Fruit fly (Drosophila melanogaster): ENCODE measurements around the gene CG12084.

CG12084 gene

DNA sequence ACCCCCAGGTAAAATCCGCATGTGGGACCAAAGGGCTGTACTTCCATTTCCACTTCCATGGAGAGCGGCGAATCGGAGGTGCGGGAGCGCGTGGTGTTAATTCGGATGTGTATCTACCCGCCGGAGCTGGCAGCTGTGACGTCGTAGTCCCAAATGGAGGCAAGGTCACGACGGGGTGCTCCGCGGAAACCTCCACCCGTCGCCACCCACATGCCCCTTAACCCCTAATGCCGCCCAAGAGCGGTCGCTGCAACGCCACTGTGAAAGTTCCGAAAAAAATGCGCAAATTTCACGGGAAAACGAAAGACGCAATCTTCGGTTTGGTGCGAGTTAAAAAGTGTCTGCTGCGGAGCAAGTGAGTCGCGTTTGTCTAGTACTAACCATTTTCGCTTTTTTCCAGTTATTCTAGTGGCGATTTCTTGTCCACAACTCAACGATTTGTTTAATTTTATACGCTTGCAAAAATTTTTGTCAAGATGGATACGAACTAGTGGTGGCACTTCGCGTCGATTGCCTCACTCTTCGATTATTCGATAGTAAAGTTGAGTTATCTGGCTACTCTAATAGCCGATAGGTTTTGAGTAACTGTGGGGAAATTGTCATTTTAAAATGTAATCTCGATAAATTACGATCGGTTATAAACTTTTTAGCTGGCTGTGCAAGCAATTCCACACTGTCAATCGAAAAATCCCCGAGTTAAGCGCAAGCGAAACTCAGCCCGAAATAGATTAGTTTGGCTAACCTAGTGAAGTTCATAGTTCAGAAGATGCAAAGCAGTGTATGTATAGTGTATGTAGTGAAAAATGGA lies 5.8 kb upstream of the CG12084 start, which contains the start of the genes hfp and Psa:
Gene hfp, minus strand, starts transcription at position 505 of the 808 bp plus-strand sequence.
Gene Psa, plus strand, starts transcription at position 758 of the 808 bp plus-strand sequence.
- TF ChIP-seq Ptx1 (GFP tag; IDR thresholded peaks at IDR 0.05) (no peak), CG8281 (tag; optimal IDR thresholded peaks at IDR 0.05) (no peak), CG8924 (tag; optimal IDR thresholded peaks at IDR 0.05) (peak; percentile 42), CG9797 (GFP tag; optimal IDR thresholded peaks at IDR 0.05) (peak; percentile 25), Ada2b (GFP tag; IDR thresholded peaks at IDR 0.05) (no peak), CG10267 (tag; optimal IDR thresholded peaks at IDR 0.05) (peak; percentile 40), sob (GFP tag; IDR thresholded peaks at IDR 0.05) (peak; percentile 22; the same call in 1 of the 2 replicates), CG30403 (GFP tag; optimal IDR thresholded peaks at IDR 0.05) (no peak), HLH4C (GFP tag; IDR thresholded peaks at IDR 0.05; ENCODE audit: partially characterized antibody) (peak; percentile 91), NC2β (GFP tag; optimal IDR thresholded peaks at IDR 0.05) (peak; percentile 7), zen2 (GFP tag; IDR thresholded peaks at IDR 0.05; ENCODE audit: partially characterized antibody) (peak; percentile 69), ken (GFP tag; IDR thresholded peaks at IDR 0.05) (no peak), rib (GFP tag; IDR thresholded peaks at IDR 0.05) (0 out of 2 replicates have a peak, but pooled peaks have one; percentile 9), Sox100B (GFP tag; optimal IDR thresholded peaks at IDR 0.05) (no peak), nerfin-2 (GFP tag; IDR thresholded peaks at IDR 0.05; ENCODE audit: partially characterized antibody) (peak; percentile 60; the same call in 1 of the 2 replicates), CG13287 (GFP tag; IDR thresholded peaks at IDR 0.05; ENCODE audit: partially characterized antibody) (peak; percentile 84), CG34376 (GFP tag; optimal IDR thresholded peaks at IDR 0.05) (peak; percentile 35), D19A (tag; optimal IDR thresholded peaks at IDR 0.05) (peak; percentile 18), Nf-YC (tag; optimal IDR thresholded peaks at IDR 0.05) (no peak), MESR4 (GFP tag; optimal IDR thresholded peaks at IDR 0.05) (peak; percentile 86), Gsc (GFP tag; IDR thresholded peaks at IDR 0.05) (no peak), CG15514 (GFP tag; optimal IDR thresholded peaks at IDR 0.05) (peak; percentile 60), Ets97D (GFP tag; optimal IDR thresholded peaks at IDR 0.05) (peak; percentile 46), cg (GFP tag; optimal IDR thresholded peaks at IDR 0.05) (no peak), da (GFP tag; optimal IDR thresholded peaks at IDR 0.05) (no peak), vfl (GFP tag; optimal IDR thresholded peaks at IDR 0.05) (no peak), h (optimal IDR thresholded peaks at IDR 0.05) (no peak), BEAF-32 (GFP tag; optimal IDR thresholded peaks at IDR 0.05) (peak; percentile 60), CG2712 (tag; optimal IDR thresholded peaks at IDR 0.05) (peak; percentile 4), Doc3 (GFP tag; IDR thresholded peaks at IDR 0.05; ENCODE audit: partially characterized antibody) (peak; percentile 67; the same call in 2 of the 3 replicates), Fer2 (tag; optimal IDR thresholded peaks at IDR 0.05) (no peak), sna (GFP tag; IDR thresholded peaks at IDR 0.05; ENCODE audit: partially characterized antibody) (peak; percentile 57), wdn (GFP tag; IDR thresholded peaks at IDR 0.05) (no peak), CG4617 (GFP tag; optimal IDR thresholded peaks at IDR 0.05; ENCODE audit: borderline replicate concordance) (peak; percentile 61), Dref (GFP tag; IDR thresholded peaks at IDR 0.05) (peak; percentile 92), CG8290 (GFP tag; optimal IDR thresholded peaks at IDR 0.05) (no peak), CG8290 (tag; optimal IDR thresholded peaks at IDR 0.05) (no peak), ci (GFP tag; IDR thresholded peaks at IDR 0.05) (peak; percentile 40; the same call in 1 of the 3 replicates), pzg (GFP tag; optimal IDR thresholded peaks at IDR 0.05) (peak; percentile 83), Myb (GFP tag; optimal IDR thresholded peaks at IDR 0.05) (peak; percentile 82), CG14860 (GFP tag; IDR thresholded peaks at IDR 0.05; ENCODE audit: partially characterized antibody) (peak; percentile 73; the same call in 2 of the 3 replicates), CG7271 (tag; optimal IDR thresholded peaks at IDR 0.05) (peak; percentile 53), Meics (GFP tag; optimal IDR thresholded peaks at IDR 0.05) (no peak), schlank (tag; optimal IDR thresholded peaks at IDR 0.05) (no peak), Pdp1 (GFP tag; optimal IDR thresholded peaks at IDR 0.05) (peak in 1 of 2 experiments; percentile 56), vnd (GFP tag; IDR thresholded peaks at IDR 0.05; ENCODE audit: partially characterized antibody) (peak; percentile 66), CG3995 (GFP tag; optimal IDR thresholded peaks at IDR 0.05) (peak; percentile 90), CG11560 (tag; IDR thresholded peaks at IDR 0.05) (peak; percentile 98)
